Fruit fly (Drosophila melanogaster) whole organism, embryonic: ENCODE data around the gene CG9270.

Experiments
- Aef1 ChIP-seq: fragments of 200-800 bp; sonication (Bioruptor generic); IDR thresholded peaks from 3 replicates; pipeline ENCODE4 v1.3.6; 2022; ENCODE audit warnings: missing biosample characterization, missing genetic modification characterization
- Antp ChIP-seq: fragments of 200-800 bp; sonication (Bioruptor generic); optimal IDR thresholded peaks from 3 replicates; lab custom pipeline; 2016; ENCODE audit warnings: missing biosample characterization, missing genetic modification characterization
- BEAF-32 ChIP-seq: fragments of 200-800 bp; sonication (Bioruptor generic); optimal IDR thresholded peaks from 3 replicates; lab custom pipeline; 2017; ENCODE audit warnings: missing biosample characterization, missing genetic modification characterization, mild to moderate bottlenecking, moderate library complexity, missing genetic modification reagents
- CG10431 ChIP-seq: fragments of 200-800 bp; sonication (Bioruptor generic); optimal IDR thresholded peaks from 3 replicates; lab custom pipeline; 2018; ENCODE audit warnings: missing biosample characterization, mild to moderate bottlenecking, missing genetic modification characterization
- CG11398 ChIP-seq: fragments of 200-800 bp; sonication (Bioruptor generic); optimal IDR thresholded peaks from 2 replicates; lab custom pipeline; 2016; ENCODE audit warnings: missing biosample characterization, missing genetic modification characterization
- CG11456 ChIP-seq: fragments of 200-800 bp; sonication (Bioruptor generic); IDR thresholded peaks from 3 replicates; pipeline ENCODE4 v1.3.6; 2022; ENCODE audit warnings: missing biosample characterization, missing genetic modification characterization
- CG14014 ChIP-seq: fragments of 200-800 bp; sonication (Bioruptor generic); IDR thresholded peaks from 2 replicates; pipeline ENCODE4 v1.3.6; 2022; ENCODE audit warnings: missing biosample characterization, missing genetic modification characterization
- CG1529 ChIP-seq: fragments of 200-800 bp; sonication (Bioruptor generic); optimal IDR thresholded peaks from 3 replicates; lab custom pipeline; 2018; ENCODE audit warnings: missing biosample characterization, missing genetic modification characterization
- CG15601 ChIP-seq: fragments of 200-800 bp; sonication (Bioruptor generic); optimal IDR thresholded peaks from 3 replicates; lab custom pipeline; 2019; ENCODE audit warnings: missing biosample characterization, mild to moderate bottlenecking, missing genetic modification characterization, moderate library complexity
- CG17568 ChIP-seq: fragments of 200-800 bp; sonication (Bioruptor generic); optimal IDR thresholded peaks from 2 replicates; lab custom pipeline; 2018; ENCODE audit warnings: missing biosample characterization, mild to moderate bottlenecking, missing genetic modification characterization, moderate library complexity
- CG2202 ChIP-seq: fragments of 200-800 bp; sonication (Bioruptor generic); optimal IDR thresholded peaks from 2 replicates; lab custom pipeline; 2018; ENCODE audit warnings: missing biosample characterization, mild to moderate bottlenecking, missing genetic modification characterization
- CG32772 ChIP-seq: fragments of 200-800 bp; sonication (Bioruptor generic); IDR thresholded peaks from 2 replicates; pipeline ENCODE4 v1.3.6; 2022; ENCODE audit warnings: missing biosample characterization, missing genetic modification characterization
- CG3838 ChIP-seq: fragments of 200-800 bp; sonication (Bioruptor generic); optimal IDR thresholded peaks from 3 replicates; lab custom pipeline; 2016; ENCODE audit warnings: missing biosample characterization, missing genetic modification characterization
- CG3847 ChIP-seq: fragments of 200-800 bp; sonication (Bioruptor generic); IDR thresholded peaks from 2 replicates; pipeline ENCODE4 v1.3.6; 2022; ENCODE audit warnings: missing biosample characterization, missing genetic modification characterization
- CG43689 ChIP-seq: fragments of 200-800 bp; sonication (Bioruptor generic); IDR thresholded peaks from 2 replicates; pipeline ENCODE4 v1.3.6; 2022; ENCODE audit warnings: missing biosample characterization, missing genetic modification characterization
- CG4820 ChIP-seq: fragments of 200-800 bp; sonication (Bioruptor generic); optimal IDR thresholded peaks from 3 replicates; lab custom pipeline; 2016; ENCODE audit warnings: missing biosample characterization, missing genetic modification characterization
- CG6175 ChIP-seq: fragments of 200-800 bp; sonication (Bioruptor generic); IDR thresholded peaks from 3 replicates; pipeline ENCODE4 v1.3.6; 2022; ENCODE audit warnings: missing biosample characterization, missing genetic modification characterization
- CG7745 ChIP-seq: fragments of 200-800 bp; sonication (Bioruptor generic); optimal IDR thresholded peaks from 2 replicates; lab custom pipeline; 2018; ENCODE audit warnings: missing biosample characterization, mild to moderate bottlenecking, missing genetic modification characterization, moderate library complexity
- CG9437 ChIP-seq: fragments of 200-800 bp; sonication (Bioruptor generic); optimal IDR thresholded peaks from 2 replicates; lab custom pipeline; 2018; ENCODE audit warnings: missing biosample characterization, mild to moderate bottlenecking, missing genetic modification characterization
- CTCF ChIP-seq: fragments of 200-800 bp; sonication (Bioruptor generic); optimal IDR thresholded peaks from 2 replicates; lab custom pipeline; 2017; ENCODE audit warnings: missing biosample characterization, mild to moderate bottlenecking, missing genetic modification characterization, moderate library complexity
- CkIIα-i1 ChIP-seq: fragments of 200-800 bp; sonication (Bioruptor generic); IDR thresholded peaks from 2 replicates; pipeline ENCODE4 v1.3.6; 2022; ENCODE audit warnings: missing biosample characterization, missing genetic modification characterization
- CrebB ChIP-seq: fragments of 200-800 bp; sonication (Bioruptor generic); optimal IDR thresholded peaks from 3 replicates; lab custom pipeline; 2018; ENCODE audit warnings: missing biosample characterization, mild to moderate bottlenecking, missing genetic modification characterization
- Doc2 ChIP-seq: fragments of 200-800 bp; sonication (Bioruptor generic); IDR thresholded peaks from 2 replicates; pipeline ENCODE4 v1.3.6; 2022; ENCODE audit warnings: missing biosample characterization, missing genetic modification characterization
- Dref ChIP-seq: fragments of 200-800 bp; sonication (Bioruptor generic); IDR thresholded peaks from 2 replicates; pipeline ENCODE4 v1.3.6; 2022; ENCODE audit warnings: missing biosample characterization, missing genetic modification characterization
- E2f1 ChIP-seq: fragments of 200-800 bp; sonication (Bioruptor generic); IDR thresholded peaks from 2 replicates; pipeline ENCODE4 v1.3.6; 2022; ENCODE audit warnings: missing biosample characterization, missing genetic modification characterization
- NC2β ChIP-seq: fragments of 200-800 bp; sonication (Bioruptor generic); optimal IDR thresholded peaks from 2 replicates; lab custom pipeline; 2016; ENCODE audit warnings: missing biosample characterization, missing genetic modification characterization
- Oaz ChIP-seq: fragments of 200-800 bp; sonication (Bioruptor generic); IDR thresholded peaks from 2 replicates; pipeline ENCODE4 v1.3.6; 2022; ENCODE audit warnings: missing biosample characterization, missing genetic modification characterization
- Pdp1 ChIP-seq, 2 experiments: fragments of 200-800 bp; sonication (Bioruptor generic); optimal IDR thresholded peaks; 3 replicates each; lab custom pipeline; 2016; ENCODE audit warnings: missing biosample characterization in 2 of 2, missing genetic modification characterization in 2 of 2, mild to moderate bottlenecking in 1 of 2, moderate library complexity in 1 of 2
- Rx ChIP-seq: fragments of 200-800 bp; sonication (Bioruptor generic); IDR thresholded peaks from 2 replicates; pipeline ENCODE4 v1.3.6; 2022; ENCODE audit warnings: missing biosample characterization, missing genetic modification characterization
- Six4 ChIP-seq: fragments of 200-800 bp; sonication (Bioruptor generic); optimal IDR thresholded peaks from 2 replicates; lab custom pipeline; 2016; ENCODE audit warnings: missing biosample characterization, missing genetic modification characterization
- Vsx1 ChIP-seq: fragments of 200-800 bp; sonication (Bioruptor generic); optimal IDR thresholded peaks from 2 replicates; lab custom pipeline; 2017; ENCODE audit warnings: missing biosample characterization, mild to moderate bottlenecking, missing genetic modification characterization, missing genetic modification reagents
- aop ChIP-seq: fragments of 200-800 bp; sonication (Bioruptor generic); IDR thresholded peaks from 2 replicates; pipeline ENCODE4 v1.3.6; 2022; ENCODE audit warnings: missing biosample characterization, missing genetic modification characterization
- ara ChIP-seq: fragments of 200-800 bp; sonication (Bioruptor generic); IDR thresholded peaks from 2 replicates; pipeline ENCODE4 v1.3.6; 2022; ENCODE audit warnings: missing biosample characterization, missing genetic modification characterization
- ato ChIP-seq: fragments of 200-800 bp; sonication (Bioruptor generic); IDR thresholded peaks from 2 replicates; pipeline ENCODE4 v1.3.6; 2022; ENCODE audit warnings: missing biosample characterization, missing genetic modification characterization; ENCODE audit not compliant: partially characterized antibody
- cad ChIP-seq: fragments of >200 bp; optimal IDR thresholded peaks from 2 replicates; lab custom pipeline; 2017; ENCODE audit warnings: missing biosample characterization, missing genetic modification characterization
- cas ChIP-seq: fragments of 200-800 bp; sonication (Bioruptor generic); IDR thresholded peaks from 2 replicates; pipeline ENCODE4 v1.3.6; 2022; ENCODE audit warnings: missing biosample characterization, missing genetic modification characterization
- gce ChIP-seq: fragments of 200-800 bp; sonication (Bioruptor generic); IDR thresholded peaks from 3 replicates; pipeline ENCODE4 v1.3.6; 2022; ENCODE audit warnings: missing biosample characterization, missing genetic modification characterization
- gsb-n ChIP-seq: fragments of 200-800 bp; sonication (Bioruptor generic); optimal IDR thresholded peaks from 3 replicates; lab custom pipeline; 2018; ENCODE audit warnings: missing biosample characterization, mild to moderate bottlenecking, missing genetic modification characterization
- ham ChIP-seq: fragments of 200-800 bp; sonication (Bioruptor generic); IDR thresholded peaks from 2 replicates; pipeline ENCODE4 v1.3.6; 2022; ENCODE audit warnings: missing biosample characterization, missing genetic modification characterization
- maf-S ChIP-seq: fragments of 200-800 bp; sonication (Bioruptor generic); optimal IDR thresholded peaks from 2 replicates; lab custom pipeline; 2016; ENCODE audit warnings: missing biosample characterization, missing genetic modification characterization
- oc ChIP-seq: fragments of 200-800 bp; sonication (Bioruptor generic); optimal IDR thresholded peaks from 2 replicates; lab custom pipeline; 2018; ENCODE audit warnings: missing biosample characterization, mild to moderate bottlenecking, missing genetic modification characterization, moderate library complexity
- org-1 ChIP-seq: fragments of 200-800 bp; sonication (Bioruptor generic); optimal IDR thresholded peaks from 2 replicates; lab custom pipeline; 2017; ENCODE audit warnings: missing biosample characterization, missing genetic modification characterization
- phol ChIP-seq: fragments of 200-800 bp; sonication (Bioruptor generic); optimal IDR thresholded peaks from 3 replicates; lab custom pipeline; 2018; ENCODE audit warnings: missing biosample characterization, mild to moderate bottlenecking, missing genetic modification characterization, moderate library complexity
- pzg ChIP-seq: fragments of 200-800 bp; sonication (Bioruptor generic); optimal IDR thresholded peaks from 3 replicates; lab custom pipeline; 2018; ENCODE audit warnings: missing biosample characterization, mild to moderate bottlenecking, missing genetic modification characterization, moderate library complexity
- rib ChIP-seq: fragments of 200-800 bp; sonication (Bioruptor generic); IDR thresholded peaks from 2 replicates; pipeline ENCODE4 v1.3.6; 2022; ENCODE audit warnings: missing biosample characterization, missing genetic modification characterization
- seq ChIP-seq: fragments of 200-800 bp; sonication (Bioruptor generic); IDR thresholded peaks from 2 replicates; pipeline ENCODE4 v1.3.6; 2022; ENCODE audit warnings: missing biosample characterization, missing genetic modification characterization
- sim ChIP-seq: fragments of 200-800 bp; sonication (Bioruptor generic); IDR thresholded peaks from 2 replicates; pipeline ENCODE4 v1.3.6; 2022; ENCODE audit warnings: missing biosample characterization, missing genetic modification characterization
- sisA ChIP-seq: fragments of 200-800 bp; sonication (Bioruptor generic); IDR thresholded peaks from 2 replicates; pipeline ENCODE4 v1.3.6; 2022; ENCODE audit warnings: missing biosample characterization, missing genetic modification characterization
- sug ChIP-seq: fragments of 200-800 bp; optimal IDR thresholded peaks from 2 replicates; lab custom pipeline; 2019; ENCODE audit warnings: missing biosample characterization, mild to moderate bottlenecking, missing genetic modification characterization, moderate library complexity
- tll ChIP-seq, 2 experiments: fragments of 200-800 bp in 1 of 2; fragments of >200 bp in 1 of 2; sonication (Bioruptor generic) in 1 of 2; optimal IDR thresholded peaks; 2 replicates each; lab custom pipeline; 2017 to 2019; ENCODE audit warnings: missing biosample characterization in 2 of 2, missing genetic modification characterization in 2 of 2, mild to moderate bottlenecking in 1 of 2, moderate library complexity in 1 of 2
- vnd ChIP-seq: fragments of 200-800 bp; sonication (Bioruptor generic); IDR thresholded peaks from 3 replicates; pipeline ENCODE4 v1.3.6; 2022; ENCODE audit warnings: missing biosample characterization, missing genetic modification characterization; ENCODE audit not compliant: partially characterized antibody

CG9270 gene

DNA sequence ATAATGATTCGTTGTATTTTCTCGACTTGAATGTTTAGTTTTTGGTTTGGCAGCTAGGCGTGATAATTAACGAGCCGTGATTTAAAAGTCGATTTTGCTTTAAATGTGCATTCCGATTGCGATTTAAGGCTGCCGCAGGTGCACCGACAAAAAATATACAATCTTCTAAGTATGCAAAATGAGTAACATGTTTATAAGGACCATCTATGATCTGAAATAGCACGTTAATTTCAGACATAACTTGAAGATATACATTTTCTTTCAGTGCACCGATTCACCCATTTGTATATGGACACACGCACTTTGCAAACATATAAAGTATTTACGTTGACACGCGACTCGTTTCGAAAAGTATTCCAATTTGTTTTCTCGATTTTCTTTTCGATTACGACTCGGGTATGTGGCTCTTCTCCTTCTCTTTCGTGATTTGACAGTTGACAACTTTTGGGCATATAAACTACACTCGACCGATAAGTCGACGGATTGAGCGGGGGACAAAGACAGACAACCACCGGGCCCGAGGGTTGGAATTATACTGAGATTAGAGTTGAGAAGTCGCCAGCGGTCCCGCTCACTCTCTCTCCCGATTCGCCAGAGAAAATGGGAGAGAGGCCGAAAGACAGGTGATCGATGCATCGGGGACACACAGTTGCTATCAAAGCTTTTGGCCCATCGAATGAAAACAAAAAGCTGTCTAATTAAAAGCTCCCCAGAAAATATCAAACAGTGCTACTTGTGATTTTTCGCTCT lies 43.9 kb downstream of the CG9270 start (continued):
- TF ChIP-seq gce (peak; percentile 10; the same call in 1 of the 3 replicates), E2f1 (GFP tag; lab: Robert Waterston, UW) (no peak), tll (GFP tag; optimal IDR thresholded peaks at IDR 0.05; lab: Kevin White, UChicago) (no peak), CG11456 (no peak), Vsx1 (GFP tag; lab: Kevin White, UChicago) (no peak), CG32772 (no peak), rib (GFP tag; lab: Robert Waterston, UW) (no peak), Pdp1 (GFP tag; optimal IDR thresholded peaks at IDR 0.05; lab: Kevin White, UChicago) (peak; percentile 5 to 31), sisA (peak; percentile 39; the same call in 1 of the 2 replicates), CG2202 (tag; lab: Kevin White, UChicago) (peak; percentile 7), CrebB (tag; lab: Kevin White, UChicago) (peak; percentile 39), CG7745 (tag; lab: Kevin White, UChicago) (no peak), CG4820 (peak; percentile 44), CkIIα-i1 (GFP tag; lab: Robert Waterston, UW) (no peak), CTCF (GFP tag; lab: Kevin White, UChicago) (no peak), CG10431 (GFP tag; lab: Kevin White, UChicago) (no peak), Oaz (no peak), Rx (GFP tag; lab: Robert Waterston, UW) (0 out of 2 replicates have a peak, but pooled peaks have one; percentile 8), cas (GFP tag; lab: Robert Waterston, UW) (no peak), CG11398 (GFP tag; lab: Kevin White, UChicago) (peak; percentile 2), ham (GFP tag; lab: Robert Waterston, UW) (no peak), NC2β (GFP tag; lab: Kevin White, UChicago) (peak; percentile 9), ato (no peak), CG3847 (GFP tag; lab: Robert Waterston, UW) (no peak), Doc2 (GFP tag; lab: Robert Waterston, UW) (no peak), CG43689 (no peak), vnd (GFP tag; lab: Robert Waterston, UW) (no peak), sim (GFP tag; lab: Robert Waterston, UW) (no peak), CG3838 (GFP tag; lab: Kevin White, UChicago) (no peak), oc (tag; lab: Kevin White, UChicago) (peak; percentile 73), org-1 (GFP tag; lab: Kevin White, UChicago) (peak; percentile 38), CG14014 (GFP tag; lab: Robert Waterston, UW) (no peak), Antp (no peak), CG9437 (peak; percentile 34), seq (no peak; the same call in 1 of the 2 replicates), phol (tag; lab: Kevin White, UChicago) (peak; percentile 50), CG17568 (GFP tag; lab: Kevin White, UChicago) (no peak), ara (no peak), CG6175 (GFP tag; lab: Robert Waterston, UW) (no peak), aop (GFP tag; lab: Robert Waterston, UW) (no peak), CG15601 (tag; lab: Kevin White, UChicago) (no peak), pzg (no peak), maf-S (GFP tag; lab: Kevin White, UChicago) (no peak), Six4 (GFP tag; lab: Kevin White, UChicago) (peak; percentile 39), Dref (GFP tag; lab: Robert Waterston, UW) (no peak), Aef1 (GFP tag; lab: Robert Waterston, UW) (no peak), BEAF-32 (GFP tag; lab: Kevin White, UChicago) (no peak), gsb-n (tag; lab: Kevin White, UChicago) (peak; percentile 45), cad (no peak), sug (tag; lab: Kevin White, UChicago) (peak; percentile 38), CG1529 (peak; percentile 42)
